Worm (Caenorhabditis elegans) whole organism, L1 larva: ENCODE data around the gene ttbk-3.

Experiments used
- ama-1 ChIP-seq: fragments of 150-350 bp; optimal IDR thresholded peaks from 2 replicates; lab custom pipeline; 2014
- efl-1 ChIP-seq, 4 experiments: fragments of 150-350 bp; optimal IDR thresholded peaks in 3 of 4; peaks in 1 of 4; 1 replicate in 1 of 4; 2 replicates in 3 of 4; lab custom pipeline; 2014; ENCODE audit warnings: missing biosample characterization in 2 of 4, missing genetic modification characterization in 2 of 4, missing genetic modification reagents in 2 of 4
- egl-27 ChIP-seq, 2 experiments: fragments of 150-350 bp in 1 of 2; sonication (generic microtip); optimal IDR thresholded peaks; 3 replicates each; lab custom pipeline; 2017 to 2018; ENCODE audit warnings: missing biosample characterization in 2 of 2, missing genetic modification characterization in 2 of 2, missing genetic modification reagents in 2 of 2
- ets-5 ChIP-seq: fragments of 200-800 bp; sonication (Bioruptor generic); IDR thresholded peaks from 2 replicates; pipeline ENCODE4 v1.3.6; 2022; ENCODE audit warnings: missing genetic modification characterization, missing compliant biosample characterization
- fkh-10 ChIP-seq: sonication (generic microtip); optimal IDR thresholded peaks from 2 replicates; lab custom pipeline; 2017; ENCODE audit warnings: missing biosample characterization, missing genetic modification reagents, missing genetic modification characterization
- lsy-2 ChIP-seq, 2 experiments: fragments of 150-350 bp; optimal IDR thresholded peaks; 2 replicates each; lab custom pipeline; 2014; ENCODE audit warnings: missing biosample characterization in 2 of 2, missing genetic modification characterization in 2 of 2
- unc-30 ChIP-seq: sonication (generic microtip); optimal IDR thresholded peaks from 2 replicates; lab custom pipeline; 2017; ENCODE audit warnings: missing biosample characterization, missing genetic modification characterization
- ztf-11 ChIP-seq, 2 experiments: sonication (generic microtip); optimal IDR thresholded peaks; 2 replicates each; lab custom pipeline; 2016 to 2017; ENCODE audit warnings: missing genetic modification characterization in 2 of 2, missing biosample characterization in 1 of 2, missing compliant biosample characterization in 1 of 2
- ztf-4 ChIP-seq: fragments of 150-350 bp; optimal IDR thresholded peaks from 2 replicates; lab custom pipeline; 2014; ENCODE audit warnings: missing biosample characterization, missing genetic modification characterization

- TF ChIP-seq fkh-10 (GFP tag; lab: Kevin White, UChicago) (no peak), lsy-2 (tag; optimal IDR thresholded peaks at IDR 0.05; lab: Kevin White, UChicago) (no peak), unc-30 (tag; lab: Kevin White, UChicago) (no peak), ets-5 (GFP tag; lab: Robert Waterston, UW) (no peak), ama-1 (lab: Kevin White, UChicago) (no peak), ztf-4 (tag; lab: Kevin White, UChicago) (no peak), ztf-11 (tag; optimal IDR thresholded peaks at IDR 0.05; lab: Kevin White, UChicago) (no peak), egl-27 (tag; optimal IDR thresholded peaks at IDR 0.05; lab: Kevin White, UChicago) (no peak), efl-1 (optimal IDR thresholded peaks at IDR 0.05; lab: Kevin White, UChicago) (no peak), efl-1 (GFP tag; optimal IDR thresholded peaks at IDR 0.05 in 1 of 2; lab: Kevin White, UChicago) (no peak)
Observed at ce11 chrIV:9855712-9856111, 34.0 kb downstream of the ttbk-3 start, which contains the start of gene K07F5.12.
